Fruit fly (Drosophila melanogaster) whole organism, prepupa: ENCODE data around the gene CG4702.

Experiments
- CG11902 ChIP-seq: fragments of 200-800 bp; sonication (Bioruptor generic); optimal IDR thresholded peaks from 3 replicates; lab custom pipeline; 2016; ENCODE audit warnings: missing biosample characterization, missing genetic modification characterization
- CG15336 ChIP-seq: fragments of 200-800 bp; sonication (Bioruptor generic); IDR thresholded peaks from 2 replicates; pipeline ENCODE4 v1.3.6; 2022; ENCODE audit warnings: missing biosample characterization, missing genetic modification characterization
- CG6792 ChIP-seq: fragments of 200-800 bp; sonication (Bioruptor generic); optimal IDR thresholded peaks from 3 replicates; lab custom pipeline; 2016; ENCODE audit warnings: missing biosample characterization, missing genetic modification characterization
- Smox ChIP-seq: fragments of 200-800 bp; sonication (Bioruptor generic); optimal IDR thresholded peaks from 3 replicates; lab custom pipeline; 2016; ENCODE audit warnings: missing biosample characterization, missing genetic modification characterization

- TF ChIP-seq CG15336 (GFP tag; lab: Robert Waterston, UW), result no peak
- peak; percentile 59 for TF ChIP-seq Smox (GFP tag; lab: Kevin White, UChicago)
- TF ChIP-seq CG6792 (GFP tag; lab: Kevin White, UChicago), result peak; percentile 77
- peak; percentile 73 for TF ChIP-seq CG11902 (GFP tag; lab: Kevin White, UChicago)
Measured at dm6 chr3R:12121161-12121560, 6.8 kb downstream of the CG4702 start.
